Worm (Caenorhabditis elegans): ENCODE results near the gene F14D7.1.

Gene F14D7.1

ce11 chrV:14320246-14320645 lies 31.0 kb upstream of the F14D7.1 start, which contains the start of gene F47B8.14:
Gene F47B8.14 (plus strand): TSS chrV:14320546.
- no peak for TF ChIP-seq snpc-4 (tag; optimal IDR thresholded peaks at IDR 0.05)
- no peak for TF ChIP-seq gmeb-1 (tag; optimal IDR thresholded peaks at IDR 0.05)
- TF ChIP-seq mab-5 (tag; optimal IDR thresholded peaks at IDR 0.05) = no peak
- TF ChIP-seq elt-3 (tag; optimal IDR thresholded peaks at IDR 0.05) = no peak
- TF ChIP-seq nhr-10 (tag; optimal IDR thresholded peaks at IDR 0.05) = no peak
- no peak for TF ChIP-seq C34F6.9 (tag; optimal IDR thresholded peaks at IDR 0.05)
- TF ChIP-seq sma-3 (GFP tag; optimal IDR thresholded peaks at IDR 0.05) = no peak
- TF ChIP-seq nhr-237 (tag; optimal IDR thresholded peaks at IDR 0.05) = no peak
- no peak for TF ChIP-seq fos-1 (tag; optimal IDR thresholded peaks at IDR 0.05)
- TF ChIP-seq lin-11 (tag; optimal IDR thresholded peaks at IDR 0.05) = no peak
- no peak for TF ChIP-seq nhr-25 (tag; optimal IDR thresholded peaks at IDR 0.05)
- no peak for TF ChIP-seq ama-1 (optimal IDR thresholded peaks at IDR 0.05)
- no peak for TF ChIP-seq ceh-16 (tag; optimal IDR thresholded peaks at IDR 0.05)
- no peak for TF ChIP-seq ceh-82 (tag; optimal IDR thresholded peaks at IDR 0.05)

DNA sequence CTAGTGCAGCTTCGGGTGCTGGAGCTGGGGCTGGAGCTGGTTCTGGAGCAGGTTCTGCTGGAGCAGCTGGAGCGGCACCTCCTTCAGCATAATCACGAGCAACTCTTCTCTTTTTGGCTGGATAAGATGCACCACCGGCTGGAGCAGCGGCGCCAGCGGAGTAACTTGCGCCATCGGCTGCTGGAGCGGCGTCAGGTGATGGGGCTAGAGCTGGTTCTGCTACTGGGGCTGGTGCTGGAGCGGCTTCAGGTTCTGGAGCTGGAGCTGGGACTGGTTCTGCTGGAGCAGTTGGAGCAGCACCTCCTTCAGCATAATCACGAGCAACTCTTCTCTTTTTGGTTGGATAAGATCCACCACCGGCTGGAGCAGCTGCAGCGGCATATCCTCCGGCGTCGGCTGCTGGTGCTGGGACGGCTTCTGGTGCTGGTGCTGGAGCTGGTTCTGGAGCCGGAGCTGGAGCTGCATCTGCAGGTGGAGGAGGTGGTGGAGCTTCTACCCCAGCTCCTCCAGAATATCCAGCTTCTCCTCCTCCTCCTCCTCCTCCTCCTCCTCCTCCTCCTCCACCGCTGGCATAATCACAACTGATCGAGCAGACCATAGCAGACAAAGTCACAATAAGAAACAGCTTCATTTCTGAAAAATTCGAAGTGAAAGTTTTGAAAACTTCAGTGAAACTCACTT lies 30.0 kb upstream of the F14D7.1 start, which contains the start of gene F47B8.13:
Gene F47B8.13 (minus strand): TSS at position 631 of the 681 bp plus-strand sequence.
- TF ChIP-seq F13H6.1 (tag; optimal IDR thresholded peaks at IDR 0.05) (no peak), C34F6.9 (tag; optimal IDR thresholded peaks at IDR 0.05) (no peak), nhr-21 (tag; optimal IDR thresholded peaks at IDR 0.05) (no peak), sem-4 (tag; optimal IDR thresholded peaks at IDR 0.05) (no peak), lin-13 (GFP tag; optimal IDR thresholded peaks at IDR 0.05) (no peak), Y55F3AM.14 (GFP tag; optimal IDR thresholded peaks at IDR 0.05) (no peak), lin-39 (tag; optimal IDR thresholded peaks at IDR 0.05) (no peak), dmd-4 (tag; optimal IDR thresholded peaks at IDR 0.05) (no peak), nhr-10 (tag; optimal IDR thresholded peaks at IDR 0.05) (no peak), nhr-129 (tag; optimal IDR thresholded peaks at IDR 0.05) (no peak), unc-39 (tag; optimal IDR thresholded peaks at IDR 0.05) (no peak), elt-1 (tag; optimal IDR thresholded peaks at IDR 0.05) (no peak), ceh-16 (tag; optimal IDR thresholded peaks at IDR 0.05) (no peak), zag-1 (tag; optimal IDR thresholded peaks at IDR 0.05) (no peak), nhr-237 (tag; optimal IDR thresholded peaks at IDR 0.05) (no peak), R02D3.7 (tag; optimal IDR thresholded peaks at IDR 0.05) (no peak), mab-5 (tag; optimal IDR thresholded peaks at IDR 0.05) (no peak), unc-55 (GFP tag; optimal IDR thresholded peaks at IDR 0.05) (no peak), skn-1 (tag; optimal IDR thresholded peaks at IDR 0.05) (no peak)

ce11 chrV:14317621-14318020 lies 28.4 kb upstream of the F14D7.1 start:
- no peak for TF ChIP-seq ztf-1 (GFP tag; conservative IDR thresholded peaks at IDR 0.05)
- no peak for TF ChIP-seq nhr-21 (tag; optimal IDR thresholded peaks at IDR 0.05)
- TF ChIP-seq nhr-237 (tag; optimal IDR thresholded peaks at IDR 0.05) = no peak
- TF ChIP-seq unc-62 (GFP tag; optimal IDR thresholded peaks at IDR 0.05) = no peak
- TF ChIP-seq ceh-16 (tag; optimal IDR thresholded peaks at IDR 0.05) = no peak
- no peak for TF ChIP-seq dmd-4 (tag; optimal IDR thresholded peaks at IDR 0.05)
- TF ChIP-seq zag-1 (tag; optimal IDR thresholded peaks at IDR 0.05) = no peak
- TF ChIP-seq nhr-77 (tag; optimal IDR thresholded peaks at IDR 0.05) = no peak
- TF ChIP-seq elt-3 (tag; optimal IDR thresholded peaks at IDR 0.05) = no peak
- no peak for TF ChIP-seq peb-1 (tag; optimal IDR thresholded peaks at IDR 0.05)
- no peak for TF ChIP-seq elt-1 (tag; optimal IDR thresholded peaks at IDR 0.05)
- no peak for TF ChIP-seq nhr-10 (tag; optimal IDR thresholded peaks at IDR 0.05)
- TF ChIP-seq ztf-11 (tag; optimal IDR thresholded peaks at IDR 0.05) = no peak
- TF ChIP-seq lsy-2 (tag; optimal IDR thresholded peaks at IDR 0.05) = no peak
- TF ChIP-seq mbf-1 (tag; optimal IDR thresholded peaks at IDR 0.05) = no peak
- TF ChIP-seq sem-4 (tag; optimal IDR thresholded peaks at IDR 0.05) = no peak
- TF ChIP-seq lin-11 (tag; optimal IDR thresholded peaks at IDR 0.05) = no peak

ce11 chrV:14317204-14317603 lies 27.9 kb upstream of the F14D7.1 start:
- TF ChIP-seq unc-55 (GFP tag; optimal IDR thresholded peaks at IDR 0.05) = peak; percentile 19
- TF ChIP-seq nhr-129 (tag; optimal IDR thresholded peaks at IDR 0.05) = peak; percentile 40
- TF ChIP-seq C34F6.9 (tag; optimal IDR thresholded peaks at IDR 0.05) = peak; percentile 7
- no peak for TF ChIP-seq fos-1 (tag; optimal IDR thresholded peaks at IDR 0.05)

DNA sequence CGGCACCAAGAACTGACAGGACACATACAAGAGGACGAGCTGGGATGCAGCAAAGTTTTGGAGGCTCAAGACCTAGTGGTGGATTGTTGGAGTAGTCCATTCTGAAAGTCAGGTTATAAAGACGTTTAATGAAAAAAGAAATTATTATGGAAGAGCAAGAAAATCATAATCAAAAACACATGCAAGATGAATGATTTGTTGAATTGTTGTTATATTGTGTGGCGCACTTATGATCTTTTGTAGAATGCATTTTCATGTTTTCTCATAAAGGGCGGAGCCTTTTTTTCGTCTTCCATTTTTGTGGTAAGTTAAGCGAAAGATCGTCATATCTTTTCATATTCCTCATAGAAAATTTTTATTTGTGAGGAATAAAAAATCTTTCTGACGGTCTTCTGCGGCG lies 27.3 kb upstream of the F14D7.1 start, which contains the start of gene F47B8.2:
Gene F47B8.2 (minus strand): TSS at position 101 of the 400 bp plus-strand sequence.
- TF ChIP-seq lin-39 (tag; optimal IDR thresholded peaks at IDR 0.05) = no peak
- no peak for TF ChIP-seq alr-1 (tag; optimal IDR thresholded peaks at IDR 0.05)
- no peak for TF ChIP-seq lin-13 (GFP tag; optimal IDR thresholded peaks at IDR 0.05)
- TF ChIP-seq ama-1 (optimal IDR thresholded peaks at IDR 0.05) = no peak
- TF ChIP-seq blmp-1 (tag; optimal IDR thresholded peaks at IDR 0.05; ENCODE audit: insufficient read depth) = no peak
- TF ChIP-seq lin-11 (tag; optimal IDR thresholded peaks at IDR 0.05) = no peak
- no peak for TF ChIP-seq nhr-23 (tag; optimal IDR thresholded peaks at IDR 0.05)
- TF ChIP-seq aly-2 (tag; optimal IDR thresholded peaks at IDR 0.05) = no peak
- TF ChIP-seq nhr-21 (tag; optimal IDR thresholded peaks at IDR 0.05) = no peak
- no peak for TF ChIP-seq F13H6.1 (tag; optimal IDR thresholded peaks at IDR 0.05)
- no peak for TF ChIP-seq ztf-4 (tag; optimal IDR thresholded peaks at IDR 0.05)
- TF ChIP-seq lsy-2 (tag; optimal IDR thresholded peaks at IDR 0.05) = no peak
- TF ChIP-seq sma-3 (GFP tag; optimal IDR thresholded peaks at IDR 0.05) = no peak
- TF ChIP-seq mab-5 (tag; optimal IDR thresholded peaks at IDR 0.05) = no peak
- TF ChIP-seq elt-3 (tag; optimal IDR thresholded peaks at IDR 0.05) = no peak
- no peak for TF ChIP-seq sem-4 (tag; optimal IDR thresholded peaks at IDR 0.05)
- TF ChIP-seq ceh-16 (tag; optimal IDR thresholded peaks at IDR 0.05) = no peak
- TF ChIP-seq R02D3.7 (tag; optimal IDR thresholded peaks at IDR 0.05) = no peak
- TF ChIP-seq peb-1 (tag; optimal IDR thresholded peaks at IDR 0.05) = no peak
- no peak for TF ChIP-seq nhr-6 (tag; optimal IDR thresholded peaks at IDR 0.05)
